Fruit fly (Drosophila melanogaster) whole organism, prepupa: ENCODE results near the gene mthl1.

Experiments used
- CG6276 ChIP-seq: fragments of 200-800 bp; sonication (Bioruptor generic); optimal IDR thresholded peaks from 2 replicates; lab custom pipeline; 2017; ENCODE audit warnings: missing biosample characterization, mild to moderate bottlenecking, missing genetic modification characterization
- Met ChIP-seq: fragments of 200-800 bp; sonication (Bioruptor generic); optimal IDR thresholded peaks from 3 replicates; lab custom pipeline; 2016; ENCODE audit warnings: missing biosample characterization, missing genetic modification characterization
- dsx ChIP-seq: fragments of 200-800 bp; optimal IDR thresholded peaks from 3 replicates; lab custom pipeline; 2019; ENCODE audit warnings: missing biosample characterization, mild to moderate bottlenecking, missing genetic modification characterization, moderate library complexity; ENCODE audit not compliant: poor library complexity, severe bottlenecking
- fd59A ChIP-seq: fragments of 200-800 bp; sonication (Bioruptor generic); optimal IDR thresholded peaks from 2 replicates; lab custom pipeline; 2017; ENCODE audit warnings: missing biosample characterization, mild to moderate bottlenecking, missing genetic modification characterization, missing genetic modification reagents
- fkh ChIP-seq: fragments of 200-800 bp; sonication (Bioruptor generic); optimal IDR thresholded peaks from 3 replicates; lab custom pipeline; 2017; ENCODE audit warnings: missing biosample characterization, mild to moderate bottlenecking, missing genetic modification characterization, moderate library complexity

dm6 chrX:16621462-16621861, 19.3 kb upstream of the mthl1 start, which contains the start of gene CG9782:
- TF ChIP-seq CG6276, result no peak
- no peak for TF ChIP-seq Met (GFP tag; lab: Kevin White, UChicago)
- TF ChIP-seq fkh (GFP tag; lab: Kevin White, UChicago), result no peak
- TF ChIP-seq dsx (GFP tag; lab: Kevin White, UChicago), result no peak
- no peak for TF ChIP-seq fd59A (GFP tag; lab: Kevin White, UChicago)
